Fruit fly (Drosophila melanogaster) whole organism, embryonic: ENCODE measurements around the gene CG4297.

Source experiments
- B-H2 ChIP-seq: fragments of 200-800 bp; sonication (Bioruptor generic); optimal IDR thresholded peaks from 2 replicates; lab custom pipeline; 2018; ENCODE audit warnings: missing biosample characterization, mild to moderate bottlenecking, missing genetic modification characterization
- BEAF-32 ChIP-seq: fragments of 200-800 bp; sonication (Bioruptor generic); optimal IDR thresholded peaks from 3 replicates; lab custom pipeline; 2017; ENCODE audit warnings: missing biosample characterization, missing genetic modification characterization, mild to moderate bottlenecking, moderate library complexity, missing genetic modification reagents
- CG10274 ChIP-seq: fragments of 200-800 bp; sonication (Bioruptor generic); optimal IDR thresholded peaks from 3 replicates; lab custom pipeline; 2017; ENCODE audit warnings: missing biosample characterization, mild to moderate bottlenecking, missing genetic modification characterization
- CG10979 ChIP-seq: fragments of 200-800 bp; sonication (Bioruptor generic); optimal IDR thresholded peaks from 2 replicates; lab custom pipeline; 2018; ENCODE audit warnings: missing biosample characterization, mild to moderate bottlenecking, missing genetic modification characterization, moderate library complexity
- CG11723 ChIP-seq: fragments of 200-800 bp; sonication (Bioruptor generic); optimal IDR thresholded peaks from 2 replicates; lab custom pipeline; 2017; ENCODE audit warnings: missing biosample characterization, mild to moderate bottlenecking, missing genetic modification characterization
- CG12071 ChIP-seq: fragments of 200-800 bp; sonication (Bioruptor generic); optimal IDR thresholded peaks from 3 replicates; lab custom pipeline; 2018; ENCODE audit warnings: missing biosample characterization, mild to moderate bottlenecking, missing genetic modification characterization
- CG12299 ChIP-seq: fragments of 200-800 bp; sonication (Bioruptor generic); optimal IDR thresholded peaks from 2 replicates; lab custom pipeline; 2018; ENCODE audit warnings: missing biosample characterization, mild to moderate bottlenecking, missing genetic modification characterization
- CG13287 ChIP-seq: fragments of 200-800 bp; sonication (Bioruptor generic); IDR thresholded peaks from 2 replicates; pipeline ENCODE4 v1.3.6; 2022; ENCODE audit warnings: missing biosample characterization, missing genetic modification characterization; ENCODE audit not compliant: partially characterized antibody
- CG13894 ChIP-seq: fragments of 200-800 bp; sonication (Bioruptor generic); optimal IDR thresholded peaks from 3 replicates; lab custom pipeline; 2018; ENCODE audit warnings: missing biosample characterization, mild to moderate bottlenecking, missing genetic modification characterization, moderate library complexity
- CG15011 ChIP-seq: fragments of 200-800 bp; sonication (Bioruptor generic); optimal IDR thresholded peaks from 3 replicates; lab custom pipeline; 2018; ENCODE audit warnings: missing biosample characterization, mild to moderate bottlenecking, missing genetic modification characterization
- CG15696 ChIP-seq: fragments of 200-800 bp; sonication (Bioruptor generic); optimal IDR thresholded peaks from 2 replicates; lab custom pipeline; 2019; ENCODE audit warnings: missing biosample characterization, mild to moderate bottlenecking, missing genetic modification characterization, moderate library complexity
- CG17328 ChIP-seq: fragments of 200-800 bp; sonication (Bioruptor generic); IDR thresholded peaks from 2 replicates; pipeline ENCODE4 v1.3.6; 2022; ENCODE audit warnings: missing biosample characterization, missing genetic modification characterization
- CG17802 ChIP-seq: fragments of 200-800 bp; sonication (Bioruptor generic); optimal IDR thresholded peaks from 2 replicates; lab custom pipeline; 2018; ENCODE audit warnings: missing biosample characterization, mild to moderate bottlenecking, missing genetic modification characterization, moderate library complexity
- CG17829 ChIP-seq: fragments of 200-800 bp; optimal IDR thresholded peaks from 2 replicates; lab custom pipeline; 2019; ENCODE audit warnings: missing biosample characterization, mild to moderate bottlenecking, missing genetic modification characterization, moderate library complexity
- CG18764 ChIP-seq: fragments of 200-800 bp; sonication (Bioruptor generic); optimal IDR thresholded peaks from 3 replicates; lab custom pipeline; 2016; ENCODE audit warnings: missing biosample characterization, missing genetic modification characterization
- CG34422 ChIP-seq: fragments of 200-800 bp; sonication (Bioruptor generic); IDR thresholded peaks from 3 replicates; pipeline ENCODE4 v1.3.6; 2022; ENCODE audit warnings: missing biosample characterization, missing genetic modification characterization
- CG4617 ChIP-seq: fragments of 200-800 bp; sonication (Bioruptor generic); optimal IDR thresholded peaks from 3 replicates; lab custom pipeline; 2016; ENCODE audit warnings: missing biosample characterization, missing genetic modification characterization, borderline replicate concordance
- CG4730 ChIP-seq: fragments of 200-800 bp; sonication (Bioruptor generic); IDR thresholded peaks from 2 replicates; pipeline ENCODE4 v1.3.6; 2022; ENCODE audit warnings: missing biosample characterization, missing genetic modification characterization
- CG4820 ChIP-seq: fragments of 200-800 bp; sonication (Bioruptor generic); optimal IDR thresholded peaks from 3 replicates; lab custom pipeline; 2016; ENCODE audit warnings: missing biosample characterization, missing genetic modification characterization
- CG7839 ChIP-seq: fragments of 200-800 bp; sonication (Bioruptor generic); optimal IDR thresholded peaks from 3 replicates; lab custom pipeline; 2018; ENCODE audit warnings: missing biosample characterization, mild to moderate bottlenecking, missing genetic modification characterization, moderate library complexity
- CG8281 ChIP-seq: fragments of 200-800 bp; sonication (Bioruptor generic); optimal IDR thresholded peaks from 2 replicates; lab custom pipeline; 2018; ENCODE audit warnings: missing biosample characterization, mild to moderate bottlenecking, missing genetic modification characterization, moderate library complexity
- CG9797 ChIP-seq: fragments of 200-800 bp; sonication (Bioruptor generic); optimal IDR thresholded peaks from 3 replicates; lab custom pipeline; 2018; ENCODE audit warnings: missing biosample characterization, mild to moderate bottlenecking, missing genetic modification characterization
- Camta ChIP-seq: fragments of 200-800 bp; sonication (Bioruptor generic); optimal IDR thresholded peaks from 2 replicates; lab custom pipeline; 2016; ENCODE audit warnings: missing biosample characterization, missing genetic modification characterization
- Dad ChIP-seq: fragments of 200-800 bp; sonication (Bioruptor generic); optimal IDR thresholded peaks from 3 replicates; lab custom pipeline; 2016; ENCODE audit warnings: missing biosample characterization, missing genetic modification characterization
- Dbx ChIP-seq: fragments of 200-800 bp; sonication (Bioruptor generic); IDR thresholded peaks from 3 replicates; pipeline ENCODE4 v1.3.6; 2022; ENCODE audit warnings: missing biosample characterization, missing genetic modification characterization
- Deaf1 ChIP-seq: fragments of 200-800 bp; optimal IDR thresholded peaks from 3 replicates; lab custom pipeline; 2019; ENCODE audit warnings: missing biosample characterization, mild to moderate bottlenecking, missing genetic modification characterization, moderate library complexity
- Dip3 ChIP-seq: fragments of 200-800 bp; sonication (Bioruptor generic); optimal IDR thresholded peaks from 3 replicates; lab custom pipeline; 2016; ENCODE audit warnings: missing biosample characterization, missing genetic modification characterization
- Dp ChIP-seq: fragments of 200-800 bp; sonication (Bioruptor generic); optimal IDR thresholded peaks from 2 replicates; lab custom pipeline; 2018; ENCODE audit warnings: missing biosample characterization, mild to moderate bottlenecking, missing genetic modification characterization, moderate library complexity
- E2f2 ChIP-seq: fragments of 200-800 bp; sonication (Bioruptor generic); IDR thresholded peaks from 2 replicates; pipeline ENCODE4 v1.3.6; 2022; ENCODE audit warnings: missing biosample characterization, missing genetic modification characterization
- Lim3 ChIP-seq: fragments of 200-800 bp; sonication (Bioruptor generic); IDR thresholded peaks from 2 replicates; pipeline ENCODE4 v1.3.6; 2022; ENCODE audit warnings: missing biosample characterization, missing genetic modification characterization
- Oli ChIP-seq: fragments of 200-800 bp; sonication (Bioruptor generic); optimal IDR thresholded peaks from 2 replicates; lab custom pipeline; 2018; ENCODE audit warnings: missing biosample characterization, mild to moderate bottlenecking, missing genetic modification characterization, moderate library complexity
- Pdp1 ChIP-seq, 2 experiments: fragments of 200-800 bp; sonication (Bioruptor generic); optimal IDR thresholded peaks; 3 replicates each; lab custom pipeline; 2016; ENCODE audit warnings: missing biosample characterization in 2 of 2, missing genetic modification characterization in 2 of 2, mild to moderate bottlenecking in 1 of 2, moderate library complexity in 1 of 2
- Side ChIP-seq: fragments of 200-800 bp; sonication (Bioruptor generic); optimal IDR thresholded peaks from 2 replicates; lab custom pipeline; 2016; ENCODE audit warnings: missing biosample characterization, missing genetic modification characterization
- Six4 ChIP-seq: fragments of 200-800 bp; sonication (Bioruptor generic); optimal IDR thresholded peaks from 2 replicates; lab custom pipeline; 2016; ENCODE audit warnings: missing biosample characterization, missing genetic modification characterization
- abd-A ChIP-seq: fragments of 200-800 bp; sonication (Bioruptor generic); optimal IDR thresholded peaks from 3 replicates; lab custom pipeline; 2019; ENCODE audit warnings: missing biosample characterization, mild to moderate bottlenecking, missing genetic modification characterization, moderate library complexity
- ap ChIP-seq: fragments of 200-800 bp; sonication (Bioruptor generic); IDR thresholded peaks from 2 replicates; pipeline ENCODE4 v1.3.6; 2022; ENCODE audit warnings: missing biosample characterization, missing genetic modification characterization
- fru ChIP-seq: fragments of >200 bp; optimal IDR thresholded peaks from 2 replicates; lab custom pipeline; 2017
- gsb-n ChIP-seq: fragments of 200-800 bp; sonication (Bioruptor generic); optimal IDR thresholded peaks from 3 replicates; lab custom pipeline; 2018; ENCODE audit warnings: missing biosample characterization, mild to moderate bottlenecking, missing genetic modification characterization
- ind ChIP-seq: fragments of 200-800 bp; sonication (Bioruptor generic); optimal IDR thresholded peaks from 3 replicates; lab custom pipeline; 2016; ENCODE audit warnings: missing biosample characterization, missing genetic modification characterization
- jigr1 ChIP-seq: fragments of 200-800 bp; sonication (Bioruptor generic); IDR thresholded peaks from 3 replicates; pipeline ENCODE4 v1.3.6; 2022; ENCODE audit warnings: missing biosample characterization, missing genetic modification characterization
- lab ChIP-seq: fragments of 200-800 bp; sonication (Bioruptor generic); optimal IDR thresholded peaks from 3 replicates; lab custom pipeline; 2017; ENCODE audit warnings: missing biosample characterization, missing genetic modification characterization, mild to moderate bottlenecking, moderate library complexity, missing genetic modification reagents
- mirr ChIP-seq: fragments of 200-800 bp; sonication (Bioruptor generic); optimal IDR thresholded peaks from 3 replicates; lab custom pipeline; 2018; ENCODE audit warnings: missing biosample characterization, mild to moderate bottlenecking, missing genetic modification characterization
- otp ChIP-seq: fragments of 200-800 bp; sonication (Bioruptor generic); IDR thresholded peaks from 3 replicates; pipeline ENCODE4, ENCODE4 v1.3.6; 2022; ENCODE audit warnings: missing biosample characterization, missing genetic modification characterization
- phol ChIP-seq: fragments of 200-800 bp; sonication (Bioruptor generic); optimal IDR thresholded peaks from 3 replicates; lab custom pipeline; 2018; ENCODE audit warnings: missing biosample characterization, mild to moderate bottlenecking, missing genetic modification characterization, moderate library complexity
- salm ChIP-seq: fragments of 200-800 bp; sonication (Bioruptor generic); optimal IDR thresholded peaks from 2 replicates; lab custom pipeline; 2018; ENCODE audit warnings: missing biosample characterization, mild to moderate bottlenecking, missing genetic modification characterization
- shn ChIP-seq: fragments of 200-800 bp; sonication (Bioruptor generic); optimal IDR thresholded peaks from 3 replicates; lab custom pipeline; 2016; ENCODE audit warnings: missing biosample characterization, missing genetic modification characterization
- slp2 ChIP-seq: fragments of 200-800 bp; sonication (Bioruptor generic); optimal IDR thresholded peaks from 2 replicates; lab custom pipeline; 2016; ENCODE audit warnings: missing biosample characterization, missing genetic modification characterization
- trh ChIP-seq: fragments of 200-800 bp; sonication (Bioruptor generic); optimal IDR thresholded peaks from 2 replicates; lab custom pipeline; 2016; ENCODE audit warnings: missing biosample characterization, missing genetic modification characterization
- zf30C ChIP-seq: fragments of 200-800 bp; sonication (Bioruptor generic); optimal IDR thresholded peaks from 3 replicates; lab custom pipeline; 2018; ENCODE audit warnings: missing biosample characterization, mild to moderate bottlenecking, missing genetic modification characterization

CG4297 gene

dm6 chr2L:421119-421821, 50.7 kb downstream of the CG4297 start, which contains the start of the genes CG11885 and CG13692 (continued):
- peak; percentile 81 for TF ChIP-seq Dp (GFP tag; lab: Kevin White, UChicago)
- peak; percentile 18; the same call in 1 of the 3 replicates for TF ChIP-seq CG34422 (GFP tag; lab: Robert Waterston, UW)
- no peak for TF ChIP-seq CG12071 (GFP tag; lab: Kevin White, UChicago)
- peak; percentile 72 for TF ChIP-seq CG4617 (GFP tag; lab: Kevin White, UChicago)
- no peak for TF ChIP-seq trh (GFP tag; lab: Kevin White, UChicago)
- no peak for TF ChIP-seq CG4820 (GFP tag; lab: Kevin White, UChicago)
- peak; percentile 71 for TF ChIP-seq mirr
- peak; percentile 69 for TF ChIP-seq phol (tag; lab: Kevin White, UChicago)
- peak; percentile 86 for TF ChIP-seq abd-A (tag; lab: Kevin White, UChicago)
- TF ChIP-seq BEAF-32 (GFP tag; lab: Kevin White, UChicago), result peak; percentile 98
- no peak for TF ChIP-seq shn
- TF ChIP-seq CG18764 (GFP tag; lab: Kevin White, UChicago), result peak; percentile 9
- TF ChIP-seq CG13894, result peak; percentile 76
- no peak for TF ChIP-seq fru
- TF ChIP-seq Dip3, result no peak
- 0 out of 3 replicates have a peak, but pooled peaks have one; percentile 6 for TF ChIP-seq otp (GFP tag; lab: Robert Waterston, UW)
- peak; percentile 73 for TF ChIP-seq Dbx (GFP tag; lab: Robert Waterston, UW)
- TF ChIP-seq Six4, result no peak
- no peak for TF ChIP-seq Side (GFP tag; lab: Kevin White, UChicago)
- peak; percentile 60 for TF ChIP-seq lab (GFP tag; lab: Kevin White, UChicago)
- TF ChIP-seq zf30C (GFP tag; lab: Kevin White, UChicago), result peak; percentile 18
- TF ChIP-seq CG17328 (GFP tag; lab: Robert Waterston, UW), result 0 out of 2 replicates have a peak, but pooled peaks have one; percentile 15
- peak; percentile 32 for TF ChIP-seq gsb-n
- no peak for TF ChIP-seq CG4730 (GFP tag; lab: Robert Waterston, UW)
- no peak for TF ChIP-seq salm (tag; lab: Kevin White, UChicago)
- TF ChIP-seq ind (GFP tag; lab: Kevin White, UChicago), result no peak
- TF ChIP-seq Pdp1 (GFP tag; optimal IDR thresholded peaks at IDR 0.05; lab: Kevin White, UChicago), result peak; percentile 7 to 98
- peak; percentile 76 for TF ChIP-seq CG8281 (tag; lab: Kevin White, UChicago)
- peak; percentile 75 for TF ChIP-seq B-H2 (GFP tag; lab: Kevin White, UChicago)
- peak; percentile 27 for TF ChIP-seq CG15696 (tag; lab: Kevin White, UChicago)
- peak; percentile 100 for TF ChIP-seq CG13287 (GFP tag; lab: Robert Waterston, UW)
- peak; percentile 47 for TF ChIP-seq CG7839 (tag; lab: Kevin White, UChicago)
- TF ChIP-seq CG12299 (tag; lab: Kevin White, UChicago), result peak; percentile 31
- TF ChIP-seq CG10274 (GFP tag; lab: Kevin White, UChicago), result no peak
- TF ChIP-seq CG10979 (tag; lab: Kevin White, UChicago), result peak; percentile 13
- TF ChIP-seq ap (GFP tag; lab: Robert Waterston, UW), result no peak
- peak; percentile 24 for TF ChIP-seq CG17802 (tag; lab: Kevin White, UChicago)
- TF ChIP-seq Oli (tag; lab: Kevin White, UChicago), result no peak
- no peak for TF ChIP-seq Lim3 (GFP tag; lab: Robert Waterston, UW)
- TF ChIP-seq CG9797, result peak; percentile 92
- TF ChIP-seq E2f2, result peak; percentile 85
- peak; percentile 41 for TF ChIP-seq Dad (GFP tag; lab: Kevin White, UChicago)
- TF ChIP-seq CG17829 (tag; lab: Kevin White, UChicago), result peak; percentile 71
- TF ChIP-seq CG11723, result no peak
- TF ChIP-seq jigr1 (GFP tag; lab: Robert Waterston, UW), result no peak
- TF ChIP-seq Camta (GFP tag; lab: Kevin White, UChicago), result peak; percentile 17
- TF ChIP-seq CG15011 (GFP tag; lab: Kevin White, UChicago), result no peak
- TF ChIP-seq Deaf1 (tag; lab: Kevin White, UChicago), result peak; percentile 65
- no peak for TF ChIP-seq slp2
